Fruit fly (Drosophila melanogaster) whole organism: ENCODE measurements around the gene CG10725.

Source experiments
- CG8478 ChIP-seq: fragments of >200 bp; optimal IDR thresholded peaks from 2 replicates; lab custom pipeline; 2018; ENCODE audit warnings: inconsistent platforms
- pan ChIP-seq: fragments of >200 bp; optimal IDR thresholded peaks from 2 replicates; lab custom pipeline; 2017
- psq ChIP-seq: fragments of >200 bp; optimal IDR thresholded peaks from 2 replicates; lab custom pipeline; 2017
- usp ChIP-seq: fragments of >200 bp; optimal IDR thresholded peaks from 2 replicates; lab custom pipeline; 2017; ENCODE audit warnings: missing biosample characterization, missing genetic modification characterization, mixed read lengths

DNA sequence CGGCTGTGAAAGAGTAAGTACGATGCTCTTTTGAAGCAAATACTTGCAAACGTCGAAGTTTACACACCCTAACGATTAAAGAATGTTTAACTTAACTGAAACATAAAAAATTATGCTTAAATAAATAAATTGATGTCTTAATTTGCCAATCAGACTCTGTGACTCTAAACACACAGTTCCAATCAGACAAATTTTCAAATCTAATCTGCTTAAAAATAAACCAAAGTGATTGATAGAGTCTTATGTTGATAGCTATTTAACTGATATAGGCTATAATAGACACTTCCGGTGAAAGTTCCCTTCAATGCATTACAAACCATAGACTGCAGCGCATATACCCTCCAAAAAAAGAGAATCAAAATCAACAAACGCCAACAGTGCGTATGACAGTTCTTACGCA, 13.8 kb downstream of the CG10725 start:
- TF ChIP-seq usp (GFP tag; lab: Kevin White, UChicago) (no peak), CG8478 (no peak), psq (no peak), pan (lab: Kevin White, UChicago) (no peak)
